Fruit fly (Drosophila melanogaster): ENCODE data around the gene Flacc.

Flacc gene

dm6 chrX:18929946-18930562 is 36.6 kb upstream of the Flacc start, which contains the start of gene CG43759 (continued):
- TF ChIP-seq Sox100B (GFP tag; optimal IDR thresholded peaks at IDR 0.05) (no peak), CG32532 (GFP tag; IDR thresholded peaks at IDR 0.05) (no peak), Ravus (GFP tag; IDR thresholded peaks at IDR 0.05) (no peak), Dip2 (GFP tag; IDR thresholded peaks at IDR 0.05) (no peak), CG31224 (GFP tag; IDR thresholded peaks at IDR 0.05) (no peak), onecut (GFP tag; IDR thresholded peaks at IDR 0.05) (peak; percentile 41), Camta (GFP tag; optimal IDR thresholded peaks at IDR 0.05) (no peak), Dref (GFP tag; IDR thresholded peaks at IDR 0.05) (no peak), chm (GFP tag; IDR thresholded peaks at IDR 0.05) (peak; percentile 79), CG31441 (GFP tag; IDR thresholded peaks at IDR 0.05) (no peak), CG7963 (GFP tag; IDR thresholded peaks at IDR 0.05; ENCODE audit: partially characterized antibody) (no peak), Dp (GFP tag; optimal IDR thresholded peaks at IDR 0.05) (no peak), Sin3A (optimal IDR thresholded peaks at IDR 0.05) (no peak), Antp (GFP tag; optimal IDR thresholded peaks at IDR 0.05) (no peak), Blimp-1 (GFP tag; optimal IDR thresholded peaks at IDR 0.05) (peak; percentile 7), CG2202 (tag; optimal IDR thresholded peaks at IDR 0.05) (no peak), Neu2 (GFP tag; optimal IDR thresholded peaks at IDR 0.05; ENCODE audit: borderline replicate concordance) (peak; percentile 30), otp (GFP tag; IDR thresholded peaks at IDR 0.05) (no peak), tap (tag; optimal IDR thresholded peaks at IDR 0.05) (no peak), Med (GFP tag) (peak; percentile 81), CG10321 (GFP tag; IDR thresholded peaks at IDR 0.05) (no peak), CG34224 (GFP tag; IDR thresholded peaks at IDR 0.05; ENCODE audit: partially characterized antibody) (0 out of 3 replicates have a peak, but pooled peaks have one; percentile 12), BtbVII (GFP tag; optimal IDR thresholded peaks at IDR 0.05) (no peak), CG8924 (tag; optimal IDR thresholded peaks at IDR 0.05) (peak; percentile 42), sna (GFP tag; IDR thresholded peaks at IDR 0.05; ENCODE audit: partially characterized antibody) (no peak), CG8765 (GFP tag; IDR thresholded peaks at IDR 0.05) (no peak), Sry-δ (GFP tag; optimal IDR thresholded peaks at IDR 0.05) (no peak), Jarid2 (GFP tag; optimal IDR thresholded peaks at IDR 0.05) (peak; percentile 94), Pdp1 (GFP tag; optimal IDR thresholded peaks at IDR 0.05) (peak in 1 of 2 experiments; percentile 1), CG5245 (GFP tag; optimal IDR thresholded peaks at IDR 0.05) (no peak), CG6813 (GFP tag; optimal IDR thresholded peaks at IDR 0.05) (no peak), CG1233 (GFP tag; optimal IDR thresholded peaks at IDR 0.05) (no peak), org-1 (GFP tag; optimal IDR thresholded peaks at IDR 0.05) (no peak), HmgD (GFP tag; optimal IDR thresholded peaks at IDR 0.05) (peak; percentile 15), sisA (GFP tag; IDR thresholded peaks at IDR 0.05) (no peak), CG32772 (GFP tag; IDR thresholded peaks at IDR 0.05) (no peak), jigr1 (GFP tag; IDR thresholded peaks at IDR 0.05) (no peak), HHEX (GFP tag; optimal IDR thresholded peaks at IDR 0.05) (peak; percentile 3), hkb (optimal IDR thresholded peaks at IDR 0.05) (no peak), hkb (GFP tag; IDR thresholded peaks at IDR 0.05) (no peak), az2 (GFP tag; optimal IDR thresholded peaks at IDR 0.05) (no peak), eve (GFP tag; optimal IDR thresholded peaks at IDR 0.05) (no peak), sima (GFP tag; optimal IDR thresholded peaks at IDR 0.05) (no peak), ems (GFP tag; optimal IDR thresholded peaks at IDR 0.05) (no peak), pb (GFP tag; optimal IDR thresholded peaks at IDR 0.05) (no peak), tio (GFP tag; optimal IDR thresholded peaks at IDR 0.05) (no peak), CG12659 (GFP tag; optimal IDR thresholded peaks at IDR 0.05) (no peak), D19A (tag; optimal IDR thresholded peaks at IDR 0.05) (peak; percentile 7), sqz (GFP tag; optimal IDR thresholded peaks at IDR 0.05) (peak; percentile 42), HLHmδ (GFP tag; optimal IDR thresholded peaks at IDR 0.05) (peak; percentile 56), Bgb (GFP tag; IDR thresholded peaks at IDR 0.05; ENCODE audit: partially characterized antibody) (peak; percentile 42)
